Fruit fly (Drosophila melanogaster): ENCODE data around the gene Tpi.

Gene Tpi

dm6 chr3R:30164162-30164561 lies 29.8 kb upstream of the Tpi start (continued):
- TF ChIP-seq bab2 (GFP tag; optimal IDR thresholded peaks at IDR 0.05) (peak; percentile 12), dan (GFP tag; IDR thresholded peaks at IDR 0.05) (no peak), Ets65A (GFP tag) (peak; percentile 5), mld (GFP tag; IDR thresholded peaks at IDR 0.05; ENCODE audit: partially characterized antibody) (no peak), CG6254 (GFP tag; optimal IDR thresholded peaks at IDR 0.05) (peak; percentile 10), sisA (GFP tag; IDR thresholded peaks at IDR 0.05) (peak; percentile 55; the same call in 1 of the 2 replicates), sd (tag; optimal IDR thresholded peaks at IDR 0.05) (no peak), otp (GFP tag; IDR thresholded peaks at IDR 0.05) (no peak), CG9797 (GFP tag; optimal IDR thresholded peaks at IDR 0.05) (no peak)

dm6 chr3R:30163228-30163627 lies 28.8 kb upstream of the Tpi start:
- TF ChIP-seq seq (GFP tag; IDR thresholded peaks at IDR 0.05): no peak
- TF ChIP-seq CG30403 (GFP tag; optimal IDR thresholded peaks at IDR 0.05): no peak
- no peak for TF ChIP-seq CG8388 (GFP tag; optimal IDR thresholded peaks at IDR 0.05)
- TF ChIP-seq CG2202 (tag; optimal IDR thresholded peaks at IDR 0.05): no peak
- no peak for TF ChIP-seq fd3F (GFP tag; optimal IDR thresholded peaks at IDR 0.05)

dm6 chr3R:30160312-30160942 lies 26.0 kb upstream of the Tpi start, which contains the start of gene CG11498:
Gene CG11498, minus strand, starts transcription at chr3R:30160473.
- 0 out of 3 replicates have a peak, but pooled peaks have one; percentile 3 for TF ChIP-seq otp (GFP tag; IDR thresholded peaks at IDR 0.05)
- peak; percentile 4 for TF ChIP-seq CG1832 (GFP tag; optimal IDR thresholded peaks at IDR 0.05)
- 0 out of 2 replicates have a peak, but pooled peaks have one; percentile 10 for TF ChIP-seq CG31441 (GFP tag; IDR thresholded peaks at IDR 0.05)
- 0 out of 3 replicates have a peak, but pooled peaks have one; percentile 65 for TF ChIP-seq z (GFP tag; IDR thresholded peaks at IDR 0.05)
- TF ChIP-seq ash1 (GFP tag; optimal IDR thresholded peaks at IDR 0.05): no peak
- no peak for TF ChIP-seq toy (GFP tag; IDR thresholded peaks at IDR 0.05)
- peak; percentile 41; the same call in 1 of the 3 replicates for TF ChIP-seq CG6791 (GFP tag; IDR thresholded peaks at IDR 0.05; ENCODE audit: partially characterized antibody)
- peak; percentile 55 for TF ChIP-seq sens (GFP tag)
- TF ChIP-seq CG13287 (GFP tag; IDR thresholded peaks at IDR 0.05; ENCODE audit: partially characterized antibody): peak; percentile 11; the same call in 1 of the 2 replicates
- TF ChIP-seq vvl (GFP tag; IDR thresholded peaks at IDR 0.05): peak; percentile 36; the same call in 1 of the 2 replicates
- TF ChIP-seq oc (tag; optimal IDR thresholded peaks at IDR 0.05): peak; percentile 55
- peak; percentile 2 for TF ChIP-seq HLHmδ (GFP tag; optimal IDR thresholded peaks at IDR 0.05)
- TF ChIP-seq CG1233 (GFP tag; optimal IDR thresholded peaks at IDR 0.05): no peak
- peak; percentile 15 for TF ChIP-seq Blimp-1 (GFP tag; optimal IDR thresholded peaks at IDR 0.05)
- TF ChIP-seq D19A (tag; optimal IDR thresholded peaks at IDR 0.05): no peak
- TF ChIP-seq E2f2 (GFP tag; IDR thresholded peaks at IDR 0.05): peak; percentile 31; the same call in 1 of the 2 replicates
- TF ChIP-seq CG12769 (tag; optimal IDR thresholded peaks at IDR 0.05): peak; percentile 36
- peak in 1 of 2 experiments; percentile 50 for TF ChIP-seq Hr78 (GFP tag; optimal IDR thresholded peaks at IDR 0.05)
- 0 out of 2 replicates have a peak, but pooled peaks have one; percentile 35 for TF ChIP-seq bbx (GFP tag; IDR thresholded peaks at IDR 0.05; ENCODE audit: partially characterized antibody)
- peak; percentile 66 to 83 for TF ChIP-seq Trl (optimal IDR thresholded peaks at IDR 0.05)
- no peak for TF ChIP-seq Trl (GFP tag; optimal IDR thresholded peaks at IDR 0.05)
- no peak for TF ChIP-seq gro (GFP tag; optimal IDR thresholded peaks at IDR 0.05)
- TF ChIP-seq Deaf1 (tag; optimal IDR thresholded peaks at IDR 0.05): no peak
- TF ChIP-seq Stat92E (GFP tag; optimal IDR thresholded peaks at IDR 0.05): no peak
- no peak for TF ChIP-seq exex (tag; optimal IDR thresholded peaks at IDR 0.05)
- TF ChIP-seq CG8089 (GFP tag; optimal IDR thresholded peaks at IDR 0.05): no peak
- TF ChIP-seq Jarid2 (GFP tag; optimal IDR thresholded peaks at IDR 0.05): peak; percentile 67
- TF ChIP-seq btn (GFP tag; optimal IDR thresholded peaks at IDR 0.05): no peak
- TF ChIP-seq Xrp1 (GFP tag; IDR thresholded peaks at IDR 0.05): 0 out of 2 replicates have a peak, but pooled peaks have one; percentile 19
- TF ChIP-seq dysf (GFP tag; IDR thresholded peaks at IDR 0.05): 0 out of 3 replicates have a peak, but pooled peaks have one; percentile 11
- 0 out of 3 replicates have a peak, but pooled peaks have one; percentile 44 for TF ChIP-seq so (GFP tag; IDR thresholded peaks at IDR 0.05)
- TF ChIP-seq CG2199 (GFP tag; IDR thresholded peaks at IDR 0.05): peak; percentile 88
- peak; percentile 22 for TF ChIP-seq pros (GFP tag; optimal IDR thresholded peaks at IDR 0.05)
